Worm (Caenorhabditis elegans) whole organism, L1 larva: Measurements from ENCODE around the gene F42G4.7.
"Not testable (repeated sequence)": the region's sequence is repeated elsewhere in the genome, so short reads cannot be mapped to it uniquely, and the experiment has no call there.

Experiments used
- C34B4.2 ChIP-seq: sonication (generic microtip); optimal IDR thresholded peaks from 2 replicates; lab custom pipeline; 2017; ENCODE audit warnings: mild to moderate bottlenecking, missing genetic modification characterization, missing compliant biosample characterization
- ama-1 ChIP-seq: fragments of 150-350 bp; optimal IDR thresholded peaks from 2 replicates; lab custom pipeline; 2014
- blmp-1 ChIP-seq: fragments of 150-350 bp; optimal IDR thresholded peaks from 2 replicates; lab custom pipeline; 2014; ENCODE audit warnings: missing biosample characterization, missing genetic modification characterization
- ceh-8 ChIP-seq: fragments of 200-800 bp; sonication (Bioruptor generic); optimal IDR thresholded peaks from 2 replicates; lab custom pipeline; 2018; ENCODE audit warnings: mild to moderate bottlenecking, missing genetic modification characterization, moderate library complexity, missing compliant biosample characterization
- ceh-90 ChIP-seq: sonication (generic microtip); optimal IDR thresholded peaks from 2 replicates; lab custom pipeline; 2016; ENCODE audit warnings: missing genetic modification characterization, missing compliant biosample characterization
- ces-1 ChIP-seq: fragments of 150-350 bp; optimal IDR thresholded peaks from 2 replicates; lab custom pipeline; 2014; ENCODE audit warnings: missing biosample characterization, missing genetic modification reagents, missing genetic modification characterization
- dsc-1 ChIP-seq: sonication (generic microtip); optimal IDR thresholded peaks from 2 replicates; lab custom pipeline; 2016; ENCODE audit warnings: mild to moderate bottlenecking, missing genetic modification characterization, missing compliant biosample characterization
- efl-1 ChIP-seq, 4 experiments: fragments of 150-350 bp; optimal IDR thresholded peaks in 3 of 4; peaks in 1 of 4; 1 replicate in 1 of 4; 2 replicates in 3 of 4; lab custom pipeline; 2014; ENCODE audit warnings: missing biosample characterization in 2 of 4, missing genetic modification characterization in 2 of 4, missing genetic modification reagents in 2 of 4
- egl-27 ChIP-seq, 2 experiments: fragments of 150-350 bp in 1 of 2; sonication (generic microtip); optimal IDR thresholded peaks; 3 replicates each; lab custom pipeline; 2017 to 2018; ENCODE audit warnings: missing biosample characterization in 2 of 2, missing genetic modification characterization in 2 of 2, missing genetic modification reagents in 2 of 2
- ets-5 ChIP-seq: fragments of 200-800 bp; sonication (Bioruptor generic); IDR thresholded peaks from 2 replicates; pipeline ENCODE4 v1.3.6; 2022; ENCODE audit warnings: missing genetic modification characterization, missing compliant biosample characterization
- fkh-10 ChIP-seq: sonication (generic microtip); optimal IDR thresholded peaks from 2 replicates; lab custom pipeline; 2017; ENCODE audit warnings: missing biosample characterization, missing genetic modification reagents, missing genetic modification characterization
- fkh-4 ChIP-seq: sonication (generic microtip); optimal IDR thresholded peaks from 2 replicates; lab custom pipeline; 2016; ENCODE audit warnings: missing compliant biosample characterization, missing genetic modification characterization, borderline replicate concordance
- fkh-8 ChIP-seq: sonication (generic microtip); optimal IDR thresholded peaks from 2 replicates; lab custom pipeline; 2016; ENCODE audit warnings: mild to moderate bottlenecking, missing genetic modification characterization, missing compliant biosample characterization
- fos-1 ChIP-seq: fragments of 150-350 bp; optimal IDR thresholded peaks from 2 replicates; lab custom pipeline; 2014; ENCODE audit warnings: missing biosample characterization, missing genetic modification characterization
- hlh-4 ChIP-seq: sonication (generic microtip); optimal IDR thresholded peaks from 2 replicates; lab custom pipeline; 2016; ENCODE audit warnings: mild to moderate bottlenecking, missing genetic modification characterization, missing compliant biosample characterization
- hpl-2 ChIP-seq: fragments of 150-350 bp; optimal IDR thresholded peaks from 2 replicates; lab custom pipeline; 2014; ENCODE audit warnings: missing biosample characterization, missing genetic modification reagents, missing genetic modification characterization
- irx-1 ChIP-seq: sonication (generic microtip); optimal IDR thresholded peaks from 2 replicates; lab custom pipeline; 2016; ENCODE audit warnings: missing genetic modification characterization, missing compliant biosample characterization
- isw-1 ChIP-seq: fragments of 200-800 bp; sonication (Bioruptor generic); IDR thresholded peaks from 2 replicates; pipeline ENCODE4 v1.3.6; 2022; ENCODE audit warnings: missing genetic modification characterization, missing compliant biosample characterization
- lin-13 ChIP-seq: fragments of 150-350 bp; optimal IDR thresholded peaks from 2 replicates; lab custom pipeline; 2014; ENCODE audit warnings: missing biosample characterization, missing genetic modification reagents, missing genetic modification characterization
- lin-15B ChIP-seq: fragments of 150-350 bp; sonication (generic microtip); optimal IDR thresholded peaks from 3 replicates; lab custom pipeline; 2014; ENCODE audit warnings: missing biosample characterization, missing genetic modification characterization
- lin-35 ChIP-seq, 2 experiments: fragments of 150-350 bp; optimal IDR thresholded peaks; 2 replicates each; lab custom pipeline; 2014; ENCODE audit warnings: missing biosample characterization in 2 of 2, missing genetic modification characterization in 2 of 2, missing genetic modification reagents in 2 of 2
- lir-3 ChIP-seq: sonication (generic microtip); optimal IDR thresholded peaks from 2 replicates; lab custom pipeline; 2016; ENCODE audit warnings: mild to moderate bottlenecking, missing genetic modification characterization, moderate library complexity, missing compliant biosample characterization; ENCODE audit not compliant: poor library complexity
- lsy-2 ChIP-seq, 2 experiments: fragments of 150-350 bp; optimal IDR thresholded peaks; 2 replicates each; lab custom pipeline; 2014; ENCODE audit warnings: missing biosample characterization in 2 of 2, missing genetic modification characterization in 2 of 2
- mab-9 ChIP-seq: fragments of 200-800 bp; sonication (Bioruptor generic); IDR thresholded peaks from 2 replicates; pipeline ENCODE4 v1.3.6; 2022; ENCODE audit warnings: missing genetic modification reagents, missing genetic modification characterization, missing compliant biosample characterization
- mdl-1 ChIP-seq, 2 experiments: fragments of 150-350 bp; optimal IDR thresholded peaks; 2 replicates each; lab custom pipeline; 2014 to 2017; ENCODE audit warnings: missing biosample characterization in 2 of 2, missing genetic modification characterization in 2 of 2, inconsistent platforms in 1 of 2
- mep-1 ChIP-seq: fragments of 150-350 bp; optimal IDR thresholded peaks from 2 replicates; lab custom pipeline; 2014; ENCODE audit warnings: missing biosample characterization, missing genetic modification characterization
- nhr-19 ChIP-seq: fragments of 200-800 bp; sonication (Bioruptor generic); conservative IDR thresholded peaks from 2 replicates; pipeline ENCODE4 v1.3.6; 2022; ENCODE audit warnings: missing genetic modification characterization, missing compliant biosample characterization
- nhr-28 ChIP-seq: fragments of 150-350 bp; optimal IDR thresholded peaks from 2 replicates; lab custom pipeline; 2014; ENCODE audit warnings: missing biosample characterization, missing genetic modification characterization
- nhr-71 ChIP-seq: sonication (generic microtip); optimal IDR thresholded peaks from 2 replicates; lab custom pipeline; 2016; ENCODE audit warnings: mild to moderate bottlenecking, missing genetic modification characterization, moderate library complexity, missing compliant biosample characterization
- nhr-76 ChIP-seq: sonication (generic microtip); optimal IDR thresholded peaks from 2 replicates; lab custom pipeline; 2017; ENCODE audit warnings: missing biosample characterization, missing genetic modification characterization
- nhr-77 ChIP-seq: fragments of 150-350 bp; optimal IDR thresholded peaks from 2 replicates; lab custom pipeline; 2014; ENCODE audit warnings: missing biosample characterization, missing genetic modification characterization
- nhr-85 ChIP-seq: sonication (generic microtip); peaks from one replicate; lab custom pipeline; 2016; ENCODE audit warnings: missing genetic modification characterization, inconsistent platforms, missing compliant biosample characterization
- pag-3 ChIP-seq: sonication (generic microtip); optimal IDR thresholded peaks from 2 replicates; lab custom pipeline; 2017; ENCODE audit warnings: missing genetic modification characterization, mild to moderate bottlenecking, missing compliant biosample characterization, antibody characterized with exemption, borderline replicate concordance; ENCODE audit not compliant: insufficient read depth
- pqm-1 ChIP-seq: sonication (generic microtip); optimal IDR thresholded peaks from 3 replicates; lab custom pipeline; 2017; ENCODE audit warnings: missing biosample characterization, missing genetic modification characterization
- rnt-1 ChIP-seq: sonication (generic microtip); optimal IDR thresholded peaks from 2 replicates; lab custom pipeline; 2016; ENCODE audit warnings: mild to moderate bottlenecking, missing genetic modification characterization, moderate library complexity, missing compliant biosample characterization
- skn-1 ChIP-seq: fragments of 150-350 bp; optimal IDR thresholded peaks from 2 replicates; lab custom pipeline; 2014; ENCODE audit warnings: missing biosample characterization, missing genetic modification characterization
- snu-23 ChIP-seq: sonication (generic microtip); optimal IDR thresholded peaks from 2 replicates; lab custom pipeline; 2016; ENCODE audit warnings: missing genetic modification characterization, missing compliant biosample characterization
- sox-4 ChIP-seq: sonication (generic microtip); optimal IDR thresholded peaks from 2 replicates; lab custom pipeline; 2016; ENCODE audit warnings: missing genetic modification characterization, missing compliant biosample characterization
- sptf-1 ChIP-seq: fragments of 150-350 bp; optimal IDR thresholded peaks from 2 replicates; lab custom pipeline; 2014; ENCODE audit warnings: missing biosample characterization, missing genetic modification characterization
- sup-37 ChIP-seq: fragments of 200-800 bp; sonication (Bioruptor generic); optimal IDR thresholded peaks from 2 replicates; lab custom pipeline; 2018; ENCODE audit warnings: mild to moderate bottlenecking, missing genetic modification characterization, missing compliant biosample characterization
- swsn-7 ChIP-seq: sonication (generic microtip); optimal IDR thresholded peaks from 2 replicates; lab custom pipeline; 2016; ENCODE audit warnings: missing genetic modification characterization, missing compliant biosample characterization
- tbx-2 ChIP-seq: sonication (generic microtip); optimal IDR thresholded peaks from 2 replicates; lab custom pipeline; 2016; ENCODE audit warnings: missing genetic modification characterization, missing compliant biosample characterization
- tlp-1 ChIP-seq: fragments of 150-350 bp; optimal IDR thresholded peaks from 2 replicates; lab custom pipeline; 2014; ENCODE audit warnings: missing biosample characterization, missing genetic modification characterization
- unc-130 ChIP-seq: fragments of 150-350 bp; optimal IDR thresholded peaks from 2 replicates; lab custom pipeline; 2017; ENCODE audit warnings: missing biosample characterization, missing genetic modification characterization, inconsistent platforms
- unc-30 ChIP-seq: sonication (generic microtip); optimal IDR thresholded peaks from 2 replicates; lab custom pipeline; 2017; ENCODE audit warnings: missing biosample characterization, missing genetic modification characterization
- unc-86 ChIP-seq: sonication (generic microtip); optimal IDR thresholded peaks from 2 replicates; lab custom pipeline; 2016; ENCODE audit warnings: missing genetic modification characterization, missing compliant biosample characterization
- ztf-11 ChIP-seq, 2 experiments: sonication (generic microtip); optimal IDR thresholded peaks; 2 replicates each; lab custom pipeline; 2016 to 2017; ENCODE audit warnings: missing genetic modification characterization in 2 of 2, missing biosample characterization in 1 of 2, missing compliant biosample characterization in 1 of 2

Gene F42G4.7

DNA sequence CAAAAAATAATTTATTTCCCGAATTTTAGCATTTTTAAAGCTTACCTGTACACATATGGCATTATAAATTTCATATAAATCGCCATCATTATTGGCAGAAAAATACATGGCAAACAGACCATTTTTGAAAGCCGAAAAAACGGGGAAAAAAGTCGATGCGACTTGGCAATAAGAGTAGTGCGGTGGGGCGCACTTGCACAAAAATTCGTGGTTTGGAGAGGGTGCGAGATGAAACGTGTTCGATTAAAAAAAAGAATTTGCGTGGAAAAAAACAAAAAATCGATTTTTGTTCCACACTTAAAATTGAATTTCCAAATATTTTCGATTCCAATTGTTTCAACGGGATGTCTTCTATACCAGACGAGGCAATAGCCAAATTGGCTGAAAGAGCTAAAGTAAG lies 10.4 kb downstream of the F42G4.7 start, which contains the start of gene F18A11.3 (continued):
- TF ChIP-seq fos-1 (tag; lab: Kevin White, UChicago) (no peak), fkh-8 (tag; lab: Kevin White, UChicago) (no peak), snu-23 (peak; percentile 17), rnt-1 (tag; lab: Kevin White, UChicago) (no peak), lsy-2 (tag; optimal IDR thresholded peaks at IDR 0.05; lab: Kevin White, UChicago) (peak in 1 of 2 experiments; percentile 56), unc-86 (tag; lab: Kevin White, UChicago) (no peak), fkh-10 (GFP tag; lab: Kevin White, UChicago) (no peak), pqm-1 (tag; lab: Kevin White, UChicago) (no peak), mep-1 (peak; percentile 32), unc-130 (peak; percentile 2), blmp-1 (peak; percentile 37), hlh-4 (tag; lab: Kevin White, UChicago) (no peak), swsn-7 (tag; lab: Kevin White, UChicago) (peak; percentile 8), lin-35 (GFP tag; optimal IDR thresholded peaks at IDR 0.05; lab: Kevin White, UChicago) (peak; percentile 39 to 67), lin-13 (GFP tag; lab: Kevin White, UChicago) (no peak), isw-1 (GFP tag; lab: Robert Waterston, UW) (no peak), C34B4.2 (tag; lab: Kevin White, UChicago) (no peak), ces-1 (GFP tag; lab: Kevin White, UChicago) (no peak)

DNA sequence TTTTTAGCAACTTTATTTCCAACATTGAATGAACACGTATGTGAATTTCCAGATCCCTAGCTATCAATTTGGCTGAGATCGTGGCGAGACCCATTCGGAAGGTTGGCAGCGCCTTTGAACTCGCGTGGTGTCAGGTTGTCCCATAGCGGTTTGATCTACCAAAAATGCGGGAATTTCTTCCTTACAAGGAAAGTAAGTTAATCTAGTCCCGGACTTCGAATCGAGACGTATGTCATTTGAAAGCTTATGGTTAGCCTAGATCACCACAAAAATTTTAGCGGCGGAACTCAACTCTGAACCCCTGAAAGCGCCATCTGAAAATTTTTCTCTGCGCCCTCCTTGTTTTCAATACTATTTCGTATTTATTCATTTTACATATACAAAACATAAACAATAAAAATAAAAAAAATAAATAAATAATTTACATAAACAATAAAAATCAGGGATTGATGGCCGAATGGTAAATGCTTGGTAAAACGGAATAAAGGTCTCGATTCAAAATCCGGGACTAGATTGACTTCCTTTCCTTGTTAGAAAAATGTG lies 15.4 kb downstream of the F42G4.7 start, which contains the start of gene F18A11.2:
TSS of gene F18A11.2 (plus strand) at position 51 of the 543 bp plus-strand sequence.
- TF ChIP-seq fkh-4 (tag; lab: Kevin White, UChicago); pag-3 (tag; lab: Kevin White, UChicago); tlp-1: not testable (repeated sequence)

DNA sequence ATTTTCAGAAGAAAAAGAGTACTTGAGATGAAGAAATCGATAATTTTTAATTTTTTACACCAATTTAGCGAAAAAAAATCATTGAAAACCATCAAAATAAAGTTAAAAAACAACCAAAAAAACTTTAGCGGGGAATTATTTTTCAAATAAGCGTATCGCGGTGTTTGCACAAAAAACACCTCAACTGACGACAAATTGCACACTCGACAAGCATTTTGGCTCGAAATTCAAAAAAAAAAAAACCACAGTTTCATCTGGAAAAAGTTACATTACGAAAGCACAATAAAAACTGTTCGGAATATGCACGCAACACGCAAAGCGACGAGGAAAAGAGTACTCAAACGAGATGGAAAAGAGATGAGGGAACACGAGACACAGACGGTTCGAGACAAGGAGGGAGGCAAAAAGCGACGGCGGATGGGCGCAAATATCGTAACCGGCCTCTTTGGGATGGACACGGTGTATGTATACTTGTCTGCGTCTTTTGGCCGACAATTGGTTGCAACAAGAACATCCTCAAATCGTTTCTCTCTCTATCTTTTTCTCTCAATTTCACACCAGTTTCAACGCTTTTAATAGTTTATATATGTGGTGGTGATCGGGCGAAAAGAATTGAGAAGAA lies 16.4 kb downstream of the F42G4.7 start:
- TF ChIP-seq irx-1 (tag; lab: Kevin White, UChicago) (peak; percentile 27), unc-86 (tag; lab: Kevin White, UChicago) (no peak), mdl-1 (tag; optimal IDR thresholded peaks at IDR 0.05; lab: Kevin White, UChicago) (peak in 1 of 2 experiments; percentile 60), nhr-77 (tag; lab: Kevin White, UChicago) (peak; percentile 49), nhr-28 (tag; lab: Kevin White, UChicago) (no peak), ztf-11 (tag; optimal IDR thresholded peaks at IDR 0.05; lab: Kevin White, UChicago) (no peak), sox-4 (tag; lab: Kevin White, UChicago) (no peak), ets-5 (no peak), ces-1 (GFP tag; lab: Kevin White, UChicago) (no peak), unc-130 (peak; percentile 60), egl-27 (tag; optimal IDR thresholded peaks at IDR 0.05; lab: Kevin White, UChicago) (no peak), ceh-8 (GFP tag; lab: Kevin White, UChicago) (no peak), nhr-85 (tag; lab: Kevin White, UChicago) (peak; percentile 84), dsc-1 (tag; lab: Kevin White, UChicago) (peak; percentile 13), skn-1 (tag; lab: Kevin White, UChicago) (peak; percentile 7), efl-1 (optimal IDR thresholded peaks at IDR 0.05; lab: Kevin White, UChicago) (peak; percentile 73 to 81), efl-1 (GFP tag; optimal IDR thresholded peaks at IDR 0.05 in 1 of 2; lab: Kevin White, UChicago) (peak; percentile 81 to 97), unc-30 (tag; lab: Kevin White, UChicago) (no peak), ama-1 (lab: Kevin White, UChicago) (no peak), mab-9 (GFP tag; lab: Robert Waterston, UW) (no peak), lin-15B (tag; lab: Kevin White, UChicago) (no peak), tlp-1 (no peak), tbx-2 (peak; percentile 47), nhr-76 (tag; lab: Kevin White, UChicago) (no peak), hpl-2 (no peak), blmp-1 (peak; percentile 67), lir-3 (tag; lab: Kevin White, UChicago) (no peak), ceh-90 (no peak), snu-23 (peak; percentile 79), sptf-1 (no peak), swsn-7 (tag; lab: Kevin White, UChicago) (peak; percentile 43), nhr-19 (GFP tag; lab: Robert Waterston, UW) (no peak), nhr-71 (peak; percentile 65), sup-37 (GFP tag; lab: Kevin White, UChicago) (no peak)
